Worm (Caenorhabditis elegans) whole organism, L3 larva: Measurements from ENCODE around the gene pat-6.
A peak's percentile ranks its signal among the peaks of the same experiment; 100 is the strongest.

Source experiments
- ceh-28 ChIP-seq: fragments of 150-350 bp; optimal IDR thresholded peaks from 2 replicates; lab custom pipeline; 2014; ENCODE audit warnings: missing biosample characterization, missing genetic modification reagents, missing genetic modification characterization
- elt-2 ChIP-seq: sonication (generic microtip); optimal IDR thresholded peaks from 2 replicates; lab custom pipeline; 2016; ENCODE audit warnings: missing genetic modification reagents, mild to moderate bottlenecking, missing genetic modification characterization, missing compliant biosample characterization
- elt-3 ChIP-seq, 3 experiments: fragments of 150-350 bp in 1 of 3; sonication (generic microtip) in 2 of 3; optimal IDR thresholded peaks; 2 replicates in 2 of 3; 4 replicates in 1 of 3; lab custom pipeline; 2014 to 2017; ENCODE audit warnings: missing biosample characterization in 3 of 3, missing genetic modification characterization in 3 of 3
- fkh-10 ChIP-seq: sonication (generic microtip); optimal IDR thresholded peaks from 2 replicates; lab custom pipeline; 2017; ENCODE audit warnings: missing biosample characterization, missing genetic modification reagents, missing genetic modification characterization
- lin-15B ChIP-seq: fragments of 150-350 bp; optimal IDR thresholded peaks from 2 replicates; lab custom pipeline; 2014; ENCODE audit warnings: missing biosample characterization, missing genetic modification characterization
- nfya-1 ChIP-seq: sonication (generic microtip); optimal IDR thresholded peaks from 2 replicates; lab custom pipeline; 2017; ENCODE audit warnings: missing genetic modification characterization, mild to moderate bottlenecking, missing compliant biosample characterization, antibody characterized with exemption, moderate library complexity; ENCODE audit not compliant: insufficient read depth
- nhr-43 ChIP-seq: sonication (generic microtip); optimal IDR thresholded peaks from 2 replicates; lab custom pipeline; 2016; ENCODE audit warnings: mild to moderate bottlenecking, missing genetic modification characterization, missing compliant biosample characterization; ENCODE audit not compliant: poor library complexity, severe bottlenecking
- nhr-67 ChIP-seq: fragments of 150-350 bp; optimal IDR thresholded peaks from 2 replicates; lab custom pipeline; 2014; ENCODE audit warnings: missing biosample characterization, missing genetic modification characterization
- nhr-76 ChIP-seq: fragments of 150-350 bp; sonication (generic microtip); optimal IDR thresholded peaks from 5 replicates; lab custom pipeline; 2014; ENCODE audit warnings: missing biosample characterization, missing genetic modification characterization
- snpc-4 ChIP-seq: fragments of 150-350 bp; optimal IDR thresholded peaks from 2 replicates; lab custom pipeline; 2014; ENCODE audit warnings: missing biosample characterization, missing genetic modification characterization
- unc-39 ChIP-seq: sonication (generic microtip); optimal IDR thresholded peaks from 4 replicates; lab custom pipeline; 2017; ENCODE audit warnings: missing biosample characterization, missing genetic modification characterization
- ztf-11 ChIP-seq: fragments of 150-350 bp; optimal IDR thresholded peaks from 2 replicates; lab custom pipeline; 2014; ENCODE audit warnings: missing biosample characterization, missing genetic modification characterization
- ztf-4 ChIP-seq: fragments of 150-350 bp; optimal IDR thresholded peaks from 2 replicates; lab custom pipeline; 2014; ENCODE audit warnings: missing biosample characterization, missing genetic modification characterization

ce11 chrIV:274185-274584 lies 10.2 kb upstream of the pat-6 start, which contains the start of gene sma-10:
- TF ChIP-seq unc-39 (tag; lab: Kevin White, UChicago): no peak
- TF ChIP-seq lin-15B (tag; lab: Kevin White, UChicago): no peak
- TF ChIP-seq nhr-67: no peak
- no peak for TF ChIP-seq nhr-76 (tag; lab: Kevin White, UChicago)
- peak; percentile 0 for TF ChIP-seq nhr-43 (tag; lab: Kevin White, UChicago)
- no peak for TF ChIP-seq ztf-4 (tag; lab: Kevin White, UChicago)
- peak; percentile 65 for TF ChIP-seq ceh-28 (tag; lab: Kevin White, UChicago)
- TF ChIP-seq fkh-10 (GFP tag; lab: Kevin White, UChicago): no peak
- TF ChIP-seq ztf-11 (tag; lab: Kevin White, UChicago): no peak
- TF ChIP-seq elt-2 (tag; lab: Kevin White, UChicago): peak; percentile 97
- peak in 2 of 3 experiments; percentile 17 to 58 for TF ChIP-seq elt-3 (tag; optimal IDR thresholded peaks at IDR 0.05; lab: Kevin White, UChicago)
- TF ChIP-seq snpc-4 (tag; lab: Kevin White, UChicago): no peak
- TF ChIP-seq nfya-1: peak; percentile 29
